Fruit fly (Drosophila melanogaster) whole organism, embryonic: ENCODE results near the gene CG7530.

Source experiments
- B-H2 ChIP-seq: fragments of 200-800 bp; sonication (Bioruptor generic); optimal IDR thresholded peaks from 2 replicates; lab custom pipeline; 2018; ENCODE audit warnings: missing biosample characterization, mild to moderate bottlenecking, missing genetic modification characterization
- CG11504 ChIP-seq: fragments of 200-800 bp; sonication (Bioruptor generic); optimal IDR thresholded peaks from 3 replicates; lab custom pipeline; 2019; ENCODE audit warnings: missing biosample characterization, mild to moderate bottlenecking, missing genetic modification characterization, moderate library complexity
- CG1832 ChIP-seq: fragments of 200-800 bp; sonication (Bioruptor generic); optimal IDR thresholded peaks from 2 replicates; lab custom pipeline; 2017; ENCODE audit warnings: missing biosample characterization, mild to moderate bottlenecking, missing genetic modification characterization, inconsistent platforms
- CG4328 ChIP-seq: fragments of 200-800 bp; sonication (Bioruptor generic); optimal IDR thresholded peaks from 3 replicates; lab custom pipeline; 2017; ENCODE audit warnings: missing biosample characterization, missing genetic modification reagents, missing genetic modification characterization
- CG6175 ChIP-seq: fragments of 200-800 bp; sonication (Bioruptor generic); IDR thresholded peaks from 3 replicates; pipeline ENCODE4 v1.3.6; 2022; ENCODE audit warnings: missing biosample characterization, missing genetic modification characterization
- CG6683 ChIP-seq: fragments of 200-800 bp; sonication (Bioruptor generic); optimal IDR thresholded peaks from 2 replicates; lab custom pipeline; 2017; ENCODE audit warnings: missing biosample characterization, mild to moderate bottlenecking, missing genetic modification characterization, missing genetic modification reagents
- CG6791 ChIP-seq: fragments of 200-800 bp; sonication (Bioruptor generic); IDR thresholded peaks from 3 replicates; pipeline ENCODE4 v1.3.6; 2022; ENCODE audit warnings: missing biosample characterization, missing genetic modification characterization; ENCODE audit not compliant: partially characterized antibody
- CG7786 ChIP-seq: fragments of 200-800 bp; sonication (Bioruptor generic); optimal IDR thresholded peaks from 2 replicates; lab custom pipeline; 2016; ENCODE audit warnings: missing biosample characterization, missing genetic modification characterization
- CG7928 ChIP-seq: fragments of 200-800 bp; sonication (Bioruptor generic); optimal IDR thresholded peaks from 2 replicates; lab custom pipeline; 2017; ENCODE audit warnings: missing biosample characterization, mild to moderate bottlenecking, missing genetic modification characterization
- CG9727 ChIP-seq: fragments of 200-800 bp; sonication (Bioruptor generic); optimal IDR thresholded peaks from 3 replicates; lab custom pipeline; 2017; ENCODE audit warnings: missing biosample characterization, mild to moderate bottlenecking, missing genetic modification characterization
- CG9797 ChIP-seq: fragments of 200-800 bp; sonication (Bioruptor generic); optimal IDR thresholded peaks from 3 replicates; lab custom pipeline; 2018; ENCODE audit warnings: missing biosample characterization, mild to moderate bottlenecking, missing genetic modification characterization
- CTCF ChIP-seq: fragments of 200-800 bp; sonication (Bioruptor generic); optimal IDR thresholded peaks from 2 replicates; lab custom pipeline; 2017; ENCODE audit warnings: missing biosample characterization, mild to moderate bottlenecking, missing genetic modification characterization, moderate library complexity
- CoRest ChIP-seq: fragments of 200-800 bp; sonication (Bioruptor generic); optimal IDR thresholded peaks from 3 replicates; lab custom pipeline; 2018; ENCODE audit warnings: missing biosample characterization, mild to moderate bottlenecking, missing genetic modification characterization, moderate library complexity
- Dip2 ChIP-seq: fragments of 200-800 bp; sonication (Bioruptor generic); IDR thresholded peaks from 2 replicates; pipeline ENCODE4 v1.3.6; 2022; ENCODE audit warnings: missing biosample characterization, missing genetic modification characterization
- Dp ChIP-seq: fragments of 200-800 bp; sonication (Bioruptor generic); optimal IDR thresholded peaks from 2 replicates; lab custom pipeline; 2018; ENCODE audit warnings: missing biosample characterization, mild to moderate bottlenecking, missing genetic modification characterization, moderate library complexity
- Gug ChIP-seq: fragments of 200-800 bp; sonication (Bioruptor generic); IDR thresholded peaks from 4 replicates; pipeline ENCODE4 v1.3.6; 2022; ENCODE audit warnings: missing biosample characterization, missing genetic modification characterization
- HmgZ ChIP-seq: fragments of 200-800 bp; sonication (Bioruptor generic); optimal IDR thresholded peaks from 2 replicates; lab custom pipeline; 2018; ENCODE audit warnings: missing biosample characterization, mild to moderate bottlenecking, missing genetic modification characterization
- Hmr ChIP-seq: fragments of 200-800 bp; sonication (Bioruptor generic); optimal IDR thresholded peaks from 3 replicates; lab custom pipeline; 2017; ENCODE audit warnings: mild to moderate bottlenecking, missing biosample characterization, missing genetic modification reagents, missing genetic modification characterization
- Hr78 ChIP-seq, 2 experiments: fragments of 200-800 bp in 1 of 2; fragments of >200 bp in 1 of 2; sonication (Bioruptor generic) in 1 of 2; optimal IDR thresholded peaks; 2 replicates each; lab custom pipeline; 2017 to 2019; ENCODE audit warnings: missing biosample characterization in 2 of 2, missing genetic modification characterization in 2 of 2, mild to moderate bottlenecking in 1 of 2, moderate library complexity in 1 of 2
- Jarid2 ChIP-seq: fragments of 200-800 bp; sonication (Bioruptor generic); optimal IDR thresholded peaks from 3 replicates; lab custom pipeline; 2017; ENCODE audit warnings: mild to moderate bottlenecking, missing biosample characterization, missing genetic modification reagents, missing genetic modification characterization
- Lhr ChIP-seq: fragments of 200-800 bp; sonication (Bioruptor generic); optimal IDR thresholded peaks from 3 replicates; lab custom pipeline; 2017; ENCODE audit warnings: mild to moderate bottlenecking, missing biosample characterization, missing genetic modification reagents, missing genetic modification characterization
- Mad ChIP-seq: fragments of 200-800 bp; sonication (Bioruptor generic); optimal IDR thresholded peaks from 2 replicates; lab custom pipeline; 2016; ENCODE audit warnings: missing biosample characterization, missing genetic modification characterization
- Max ChIP-seq: fragments of 200-800 bp; sonication (Bioruptor generic); optimal IDR thresholded peaks from 2 replicates; lab custom pipeline; 2016; ENCODE audit warnings: missing biosample characterization, mild to moderate bottlenecking, missing genetic modification characterization
- NFAT ChIP-seq: fragments of 200-800 bp; sonication (Bioruptor generic); IDR thresholded peaks from 2 replicates; pipeline ENCODE4 v1.3.6; 2022; ENCODE audit warnings: missing biosample characterization, missing genetic modification characterization
- Sox100B ChIP-seq: fragments of 200-800 bp; sonication (Bioruptor generic); optimal IDR thresholded peaks from 3 replicates; lab custom pipeline; 2018; ENCODE audit warnings: missing biosample characterization, mild to moderate bottlenecking, missing genetic modification characterization
- ac ChIP-seq: fragments of 200-800 bp; sonication (Bioruptor generic); optimal IDR thresholded peaks from 3 replicates; lab custom pipeline; 2017; ENCODE audit warnings: missing biosample characterization, mild to moderate bottlenecking, missing genetic modification characterization
- ap ChIP-seq: fragments of 200-800 bp; sonication (Bioruptor generic); IDR thresholded peaks from 2 replicates; pipeline ENCODE4 v1.3.6; 2022; ENCODE audit warnings: missing biosample characterization, missing genetic modification characterization
- ara ChIP-seq: fragments of 200-800 bp; sonication (Bioruptor generic); IDR thresholded peaks from 2 replicates; pipeline ENCODE4 v1.3.6; 2022; ENCODE audit warnings: missing biosample characterization, missing genetic modification characterization
- chinmo ChIP-seq: fragments of 200-800 bp; sonication (Bioruptor generic); IDR thresholded peaks from 4 replicates; pipeline ENCODE4 v1.3.6; 2022; ENCODE audit warnings: missing biosample characterization, missing genetic modification characterization; ENCODE audit not compliant: partially characterized antibody
- dimm ChIP-seq: fragments of 200-800 bp; sonication (Bioruptor generic); IDR thresholded peaks from 2 replicates; pipeline ENCODE4 v1.3.6; 2022; ENCODE audit warnings: missing biosample characterization, missing genetic modification characterization
- emc ChIP-seq: fragments of 200-800 bp; sonication (Bioruptor generic); optimal IDR thresholded peaks from 2 replicates; lab custom pipeline; 2016; ENCODE audit warnings: missing biosample characterization, missing genetic modification characterization
- exex ChIP-seq: fragments of 200-800 bp; sonication (Bioruptor generic); optimal IDR thresholded peaks from 4 replicates; lab custom pipeline; 2018; ENCODE audit warnings: missing biosample characterization, mild to moderate bottlenecking, missing genetic modification characterization, moderate library complexity
- eyg ChIP-seq: fragments of 200-800 bp; sonication (Bioruptor generic); optimal IDR thresholded peaks from 3 replicates; lab custom pipeline; 2016; ENCODE audit warnings: missing biosample characterization, missing genetic modification characterization
- fd3F ChIP-seq: fragments of 200-800 bp; sonication (Bioruptor generic); optimal IDR thresholded peaks from 2 replicates; lab custom pipeline; 2018; ENCODE audit warnings: missing biosample characterization, mild to moderate bottlenecking, missing genetic modification characterization, moderate library complexity
- fru ChIP-seq: fragments of >200 bp; optimal IDR thresholded peaks from 2 replicates; lab custom pipeline; 2017
- inv ChIP-seq: fragments of 200-800 bp; sonication (Bioruptor generic); IDR thresholded peaks from 2 replicates; pipeline ENCODE4 v1.3.6; 2022; ENCODE audit warnings: missing biosample characterization, missing genetic modification characterization; ENCODE audit not compliant: partially characterized antibody
- ken ChIP-seq: fragments of 200-800 bp; sonication (Bioruptor generic); IDR thresholded peaks from 3 replicates; pipeline ENCODE4 v1.3.6; 2022; ENCODE audit warnings: missing biosample characterization, missing genetic modification characterization
- lilli ChIP-seq: fragments of 200-800 bp; sonication (Bioruptor generic); optimal IDR thresholded peaks from 3 replicates; lab custom pipeline; 2016; ENCODE audit warnings: missing biosample characterization, missing genetic modification characterization
- lola ChIP-seq, 3 experiments: fragments of >200 bp in 2 of 3; fragments of 200-800 bp in 1 of 3; sonication (Bioruptor generic) in 1 of 3; optimal IDR thresholded peaks; 2 replicates each; lab custom pipeline; 2017 to 2019; ENCODE audit warnings: missing biosample characterization in 3 of 3, missing genetic modification characterization in 3 of 3, mild to moderate bottlenecking in 1 of 3, moderate library complexity in 1 of 3
- mirr ChIP-seq: fragments of 200-800 bp; sonication (Bioruptor generic); optimal IDR thresholded peaks from 3 replicates; lab custom pipeline; 2018; ENCODE audit warnings: missing biosample characterization, mild to moderate bottlenecking, missing genetic modification characterization
- nom ChIP-seq: fragments of 200-800 bp; sonication (Bioruptor generic); optimal IDR thresholded peaks from 2 replicates; lab custom pipeline; 2017; ENCODE audit warnings: missing biosample characterization, missing genetic modification characterization, mild to moderate bottlenecking, moderate library complexity, missing genetic modification reagents
- p53 ChIP-seq: fragments of 200-800 bp; sonication (Bioruptor generic); optimal IDR thresholded peaks from 2 replicates; lab custom pipeline; 2016; ENCODE audit warnings: missing biosample characterization, missing genetic modification characterization
- pb ChIP-seq: fragments of 200-800 bp; sonication (Bioruptor generic); optimal IDR thresholded peaks from 3 replicates; lab custom pipeline; 2016; ENCODE audit warnings: missing biosample characterization, missing genetic modification characterization
- pita ChIP-seq: fragments of 200-800 bp; sonication (Bioruptor generic); optimal IDR thresholded peaks from 2 replicates; lab custom pipeline; 2017; ENCODE audit warnings: missing biosample characterization, mild to moderate bottlenecking, missing genetic modification characterization
- pros ChIP-seq: fragments of 200-800 bp; sonication (Bioruptor generic); optimal IDR thresholded peaks from 3 replicates; lab custom pipeline; 2019; ENCODE audit warnings: missing biosample characterization, mild to moderate bottlenecking, missing genetic modification characterization, moderate library complexity
- pum ChIP-seq: fragments of 200-800 bp; sonication (Bioruptor generic); optimal IDR thresholded peaks from 2 replicates; lab custom pipeline; 2016; ENCODE audit warnings: missing biosample characterization, missing genetic modification characterization
- ro ChIP-seq: fragments of 200-800 bp; sonication (Bioruptor generic); IDR thresholded peaks from 2 replicates; pipeline ENCODE4 v1.3.6; 2022; ENCODE audit warnings: missing biosample characterization, missing genetic modification characterization
- stc ChIP-seq: fragments of 200-800 bp; sonication (Bioruptor generic); IDR thresholded peaks from 2 replicates; pipeline ENCODE4 v1.3.6; 2022; ENCODE audit warnings: missing biosample characterization, missing genetic modification characterization
- wdn ChIP-seq: fragments of 200-800 bp; sonication (Bioruptor generic); IDR thresholded peaks from 2 replicates; pipeline ENCODE4 v1.3.6; 2022; ENCODE audit warnings: missing biosample characterization, missing genetic modification characterization

The CG7530 gene

DNA sequence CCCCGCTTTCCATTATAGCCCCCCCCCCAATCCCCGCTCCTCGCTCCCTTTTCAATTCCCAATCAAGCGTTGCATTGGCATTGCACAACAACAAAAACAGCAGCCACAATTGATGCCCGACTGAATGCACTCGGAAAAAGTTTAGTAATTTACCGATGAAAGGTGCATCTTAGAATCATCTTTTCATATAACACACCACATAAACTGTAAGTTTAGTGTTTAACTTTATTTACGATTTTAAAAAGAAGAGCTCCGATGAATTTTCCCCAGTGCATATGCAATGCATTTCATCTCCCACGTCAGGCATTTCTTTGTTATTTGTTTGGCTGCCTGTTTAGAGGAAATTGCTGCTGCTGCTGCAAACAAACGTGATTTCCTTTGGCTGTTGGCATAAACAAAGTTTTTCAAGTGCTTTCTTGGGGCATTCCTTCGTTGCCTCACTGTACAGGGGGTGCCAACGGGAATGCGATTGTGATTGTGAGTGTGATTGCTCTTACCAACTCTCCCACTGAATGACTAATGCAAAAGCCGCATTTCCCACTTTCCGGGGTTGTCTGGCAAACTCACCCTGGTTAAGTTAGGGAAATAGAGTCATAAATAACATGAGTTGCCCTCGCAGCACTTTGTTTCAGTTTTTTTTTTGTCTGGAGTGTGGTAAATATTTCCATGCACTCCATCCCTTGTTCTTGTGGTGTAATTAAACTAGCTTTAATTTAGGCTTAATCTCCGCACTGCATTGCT, 38.9 kb downstream of the CG7530 start (continued):
- TF ChIP-seq CG6791 (GFP tag; lab: Robert Waterston, UW): no peak
- TF ChIP-seq ap: peak; percentile 30; the same call in 1 of the 2 replicates
- TF ChIP-seq Gug (GFP tag; lab: Robert Waterston, UW): no peak; the same call in 3 of the 4 replicates
- peak; percentile 29 for TF ChIP-seq lilli (GFP tag; lab: Kevin White, UChicago)
- no peak for TF ChIP-seq fru
- TF ChIP-seq B-H2 (GFP tag; lab: Kevin White, UChicago): no peak
- TF ChIP-seq Hr78 (GFP tag; optimal IDR thresholded peaks at IDR 0.05; lab: Kevin White, UChicago): peak in 1 of 2 experiments; percentile 45
- no peak for TF ChIP-seq Mad (GFP tag; lab: Kevin White, UChicago)
- TF ChIP-seq CG11504 (tag; lab: Kevin White, UChicago): peak; percentile 72
- TF ChIP-seq fd3F (GFP tag; lab: Kevin White, UChicago): no peak
- TF ChIP-seq eyg (GFP tag; lab: Kevin White, UChicago): no peak
- no peak for TF ChIP-seq CG6683 (GFP tag; lab: Kevin White, UChicago)
- no peak for TF ChIP-seq CG7928 (GFP tag; lab: Kevin White, UChicago)
- no peak for TF ChIP-seq CG1832 (GFP tag; lab: Kevin White, UChicago)
- no peak for TF ChIP-seq inv (GFP tag; lab: Robert Waterston, UW)
- TF ChIP-seq pita (GFP tag; lab: Kevin White, UChicago): no peak
- peak; percentile 28 for TF ChIP-seq nom
- no peak for TF ChIP-seq CG4328
- TF ChIP-seq CG6175 (GFP tag; lab: Robert Waterston, UW): no peak
- no peak for TF ChIP-seq emc (GFP tag; lab: Kevin White, UChicago)
- no peak for TF ChIP-seq HmgZ
- peak; percentile 32 for TF ChIP-seq CoRest (tag; lab: Kevin White, UChicago)
- peak; percentile 62 for TF ChIP-seq pros (GFP tag; lab: Kevin White, UChicago)
- TF ChIP-seq CG7786 (GFP tag; lab: Kevin White, UChicago): no peak
- peak; percentile 60; the same call in 1 of the 2 replicates for TF ChIP-seq stc (GFP tag; lab: Robert Waterston, UW)
- TF ChIP-seq chinmo (GFP tag; lab: Robert Waterston, UW): no peak
- 0 out of 2 replicates have a peak, but pooled peaks have one; percentile 12 for TF ChIP-seq NFAT (GFP tag; lab: Robert Waterston, UW)
- TF ChIP-seq Sox100B (GFP tag; lab: Kevin White, UChicago): peak; percentile 67
- peak; percentile 65 for TF ChIP-seq pum
- TF ChIP-seq ara: peak; percentile 85
- TF ChIP-seq exex (tag; lab: Kevin White, UChicago): no peak
- TF ChIP-seq wdn: no peak
- peak; percentile 21 for TF ChIP-seq Lhr
- no peak for TF ChIP-seq Dip2 (GFP tag; lab: Robert Waterston, UW)
- peak; percentile 6 for TF ChIP-seq Jarid2 (GFP tag; lab: Kevin White, UChicago)
- TF ChIP-seq lola (GFP tag; optimal IDR thresholded peaks at IDR 0.05; lab: Kevin White, UChicago): peak in 1 of 3 experiments; percentile 83
- TF ChIP-seq CG9797 (GFP tag; lab: Kevin White, UChicago): no peak
- peak; percentile 21 for TF ChIP-seq Max (GFP tag; lab: Kevin White, UChicago)
- peak; percentile 27 for TF ChIP-seq pb (GFP tag; lab: Kevin White, UChicago)
- peak; percentile 75 for TF ChIP-seq CG9727 (GFP tag; lab: Kevin White, UChicago)
- no peak for TF ChIP-seq Dp (GFP tag; lab: Kevin White, UChicago)
- TF ChIP-seq dimm (GFP tag; lab: Robert Waterston, UW): 0 out of 2 replicates have a peak, but pooled peaks have one; percentile 31
- peak; percentile 51; the same call in 1 of the 2 replicates for TF ChIP-seq ro (GFP tag; lab: Robert Waterston, UW)
- TF ChIP-seq ac (GFP tag; lab: Kevin White, UChicago): no peak
- TF ChIP-seq Hmr: no peak
- TF ChIP-seq p53 (GFP tag; lab: Kevin White, UChicago): peak; percentile 13
- TF ChIP-seq ken (GFP tag; lab: Robert Waterston, UW): peak; percentile 78
- TF ChIP-seq CTCF (GFP tag; lab: Kevin White, UChicago): peak; percentile 6
- TF ChIP-seq mirr (GFP tag; lab: Kevin White, UChicago): no peak
